Fruit fly (Drosophila melanogaster) whole organism, pupa: Measurements from ENCODE around the gene CG13056.

ENCODE experiments used
- CG10348 ChIP-seq: fragments of 200-800 bp; sonication (Bioruptor generic); IDR thresholded peaks from 2 replicates; pipeline ENCODE4 v1.3.6; 2022; ENCODE audit warnings: missing biosample characterization, missing genetic modification characterization
- CG12605 ChIP-seq: fragments of 200-800 bp; sonication (Bioruptor generic); IDR thresholded peaks from 2 replicates; pipeline ENCODE4 v1.3.6; 2022; ENCODE audit warnings: missing biosample characterization, missing genetic modification characterization
- CG13204 ChIP-seq: fragments of 200-800 bp; sonication (Bioruptor generic); optimal IDR thresholded peaks from 2 replicates; lab custom pipeline; 2018; ENCODE audit warnings: missing biosample characterization, mild to moderate bottlenecking, missing genetic modification characterization, moderate library complexity
- CG17806 ChIP-seq: fragments of 200-800 bp; sonication (Bioruptor generic); optimal IDR thresholded peaks from 2 replicates; lab custom pipeline; 2018; ENCODE audit warnings: missing biosample characterization, mild to moderate bottlenecking, missing genetic modification characterization, moderate library complexity
- CG9948 ChIP-seq: fragments of 200-800 bp; sonication (Bioruptor generic); optimal IDR thresholded peaks from 2 replicates; lab custom pipeline; 2018; ENCODE audit warnings: missing biosample characterization, mild to moderate bottlenecking, missing genetic modification characterization, moderate library complexity
- D1 ChIP-seq: fragments of 200-800 bp; sonication (Bioruptor generic); optimal IDR thresholded peaks from 2 replicates; lab custom pipeline; 2018; ENCODE audit warnings: missing biosample characterization, mild to moderate bottlenecking, missing genetic modification characterization, moderate library complexity
- EcR ChIP-seq: fragments of 200-800 bp; sonication (Bioruptor generic); optimal IDR thresholded peaks from 3 replicates; lab custom pipeline; 2019; ENCODE audit warnings: missing biosample characterization, missing genetic modification characterization, mild to moderate bottlenecking, moderate library complexity, missing genetic modification reagents
- Ets98B ChIP-seq: fragments of 200-800 bp; sonication (Bioruptor generic); IDR thresholded peaks from 2 replicates; pipeline ENCODE4 v1.3.6; 2022; ENCODE audit warnings: missing biosample characterization, missing genetic modification characterization
- Pif1A ChIP-seq: fragments of 200-800 bp; sonication (Bioruptor generic); optimal IDR thresholded peaks from 3 replicates; lab custom pipeline; 2016; ENCODE audit warnings: missing biosample characterization, missing genetic modification characterization
- Pif1B ChIP-seq: fragments of 200-800 bp; sonication (Bioruptor generic); optimal IDR thresholded peaks from 3 replicates; lab custom pipeline; 2016; ENCODE audit warnings: missing biosample characterization, missing genetic modification characterization
- Snoo ChIP-seq: fragments of 200-800 bp; sonication (Bioruptor generic); optimal IDR thresholded peaks from 3 replicates; lab custom pipeline; 2017; ENCODE audit warnings: missing biosample characterization, mild to moderate bottlenecking, missing genetic modification characterization, inconsistent platforms
- gl ChIP-seq: fragments of 200-800 bp; sonication (Bioruptor generic); optimal IDR thresholded peaks from 2 replicates; lab custom pipeline; 2018; ENCODE audit warnings: missing biosample characterization, mild to moderate bottlenecking, missing genetic modification characterization

DNA sequence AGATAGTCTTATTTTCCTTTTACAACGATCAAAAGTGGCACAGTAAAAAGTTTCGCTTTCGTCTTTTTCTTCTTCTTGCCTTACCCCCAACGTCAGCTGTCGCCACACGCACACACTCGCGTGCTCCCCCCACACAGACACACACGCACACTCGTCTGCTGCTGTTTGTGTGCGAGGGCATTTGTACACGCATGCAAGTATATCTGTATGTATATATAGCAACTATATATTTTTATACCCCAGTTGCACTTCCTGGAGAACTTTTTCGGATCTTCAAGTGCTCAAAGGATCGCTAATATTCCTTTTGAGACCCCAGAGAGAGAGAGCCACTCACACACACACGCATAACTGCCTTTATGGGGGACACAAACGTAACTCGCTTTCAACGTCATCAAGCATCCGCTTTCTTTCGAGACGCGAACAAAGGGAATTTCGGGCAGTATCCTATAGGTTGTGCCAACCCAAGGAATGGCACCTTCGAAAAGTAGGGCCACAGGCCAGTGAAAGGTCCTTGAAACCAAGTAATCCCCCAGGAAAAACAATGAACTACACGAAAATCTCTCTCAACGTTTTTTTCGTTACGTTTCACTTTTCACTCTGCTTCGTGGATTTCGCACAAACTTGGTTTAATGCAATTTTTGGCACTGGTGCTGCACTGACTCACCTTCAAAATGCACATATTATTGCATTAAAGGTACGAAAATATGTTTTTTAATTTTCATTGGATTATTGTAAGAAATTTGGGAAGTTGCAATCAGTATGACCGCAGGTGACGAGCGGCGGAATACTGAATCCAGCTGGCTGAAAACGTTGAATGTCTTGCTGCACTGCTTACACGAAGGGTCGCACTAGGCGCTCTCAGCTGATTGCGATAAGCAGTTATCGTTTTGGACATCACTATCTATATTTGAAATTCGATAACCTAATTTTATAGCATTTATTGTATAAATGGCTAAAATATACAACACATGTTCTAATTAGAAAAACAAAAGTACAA is 45.0 kb downstream of the CG13056 start, which contains the start of gene roq:
- TF ChIP-seq CG13204 (no peak), CG12605 (GFP tag; lab: Robert Waterston, UW) (peak; percentile 16; the same call in 1 of the 2 replicates), CG17806 (no peak), gl (tag; lab: Kevin White, UChicago) (peak; percentile 11), Ets98B (no peak), CG9948 (tag; lab: Kevin White, UChicago) (no peak), Pif1B (no peak), Pif1A (GFP tag; lab: Kevin White, UChicago) (no peak), D1 (tag; lab: Kevin White, UChicago) (no peak), EcR (peak; percentile 29), Snoo (tag; lab: Kevin White, UChicago) (no peak), CG10348 (GFP tag; lab: Robert Waterston, UW) (no peak)
